Worm (Caenorhabditis elegans) whole organism, L3 larva: ENCODE measurements around the gene C44B7.5.

ENCODE experiments used
- R02D3.7 ChIP-seq: fragments of 150-350 bp; optimal IDR thresholded peaks from 2 replicates; lab custom pipeline; 2014; ENCODE audit warnings: missing biosample characterization, missing genetic modification characterization
- ZK546.5 ChIP-seq: sonication (generic microtip); optimal IDR thresholded peaks from 2 replicates; lab custom pipeline; 2017; ENCODE audit warnings: missing biosample characterization, missing genetic modification characterization
- aly-2 ChIP-seq: fragments of 150-350 bp; optimal IDR thresholded peaks from 2 replicates; lab custom pipeline; 2014; ENCODE audit warnings: missing biosample characterization, missing genetic modification characterization
- ceh-16 ChIP-seq: sonication (generic microtip); optimal IDR thresholded peaks from 2 replicates; lab custom pipeline; 2017; ENCODE audit warnings: missing biosample characterization, missing genetic modification characterization
- ceh-28 ChIP-seq: fragments of 150-350 bp; optimal IDR thresholded peaks from 2 replicates; lab custom pipeline; 2014; ENCODE audit warnings: missing biosample characterization, missing genetic modification reagents, missing genetic modification characterization
- ceh-9 ChIP-seq: sonication (generic microtip); optimal IDR thresholded peaks from 2 replicates; lab custom pipeline; 2018; ENCODE audit warnings: missing biosample characterization, missing genetic modification characterization
- egl-27 ChIP-seq: sonication (generic microtip); optimal IDR thresholded peaks from 4 replicates; lab custom pipeline; 2017; ENCODE audit warnings: missing biosample characterization, missing genetic modification reagents, missing genetic modification characterization
- egl-5 ChIP-seq: fragments of 150-350 bp; optimal IDR thresholded peaks from 2 replicates; lab custom pipeline; 2017; ENCODE audit warnings: missing biosample characterization, missing genetic modification reagents, missing genetic modification characterization, inconsistent platforms
- elt-1 ChIP-seq: fragments of 150-350 bp; optimal IDR thresholded peaks from 2 replicates; lab custom pipeline; 2014; ENCODE audit warnings: missing biosample characterization, missing genetic modification characterization
- elt-2 ChIP-seq: sonication (generic microtip); optimal IDR thresholded peaks from 2 replicates; lab custom pipeline; 2016; ENCODE audit warnings: missing genetic modification reagents, mild to moderate bottlenecking, missing genetic modification characterization, missing compliant biosample characterization
- elt-3 ChIP-seq, 3 experiments: fragments of 150-350 bp in 1 of 3; sonication (generic microtip) in 2 of 3; optimal IDR thresholded peaks; 2 replicates in 2 of 3; 4 replicates in 1 of 3; lab custom pipeline; 2014 to 2017; ENCODE audit warnings: missing biosample characterization in 3 of 3, missing genetic modification characterization in 3 of 3
- eor-1 ChIP-seq, 2 experiments: fragments of 150-350 bp; optimal IDR thresholded peaks; 2 replicates each; lab custom pipeline; 2014 to 2018; ENCODE audit warnings: missing biosample characterization in 2 of 2, missing genetic modification characterization in 2 of 2
- fkh-10 ChIP-seq: sonication (generic microtip); optimal IDR thresholded peaks from 2 replicates; lab custom pipeline; 2017; ENCODE audit warnings: missing biosample characterization, missing genetic modification reagents, missing genetic modification characterization
- fkh-2 ChIP-seq: fragments of 150-350 bp; optimal IDR thresholded peaks from 2 replicates; lab custom pipeline; 2014; ENCODE audit warnings: missing biosample characterization, missing genetic modification reagents, missing genetic modification characterization
- hmg-11 ChIP-seq: sonication (generic microtip); optimal IDR thresholded peaks from 2 replicates; lab custom pipeline; 2016; ENCODE audit warnings: missing genetic modification characterization, missing compliant biosample characterization
- jun-1 ChIP-seq: fragments of 150-350 bp; optimal IDR thresholded peaks from 2 replicates; lab custom pipeline; 2014; ENCODE audit warnings: missing biosample characterization, missing genetic modification reagents, missing genetic modification characterization
- lin-15B ChIP-seq: fragments of 150-350 bp; optimal IDR thresholded peaks from 2 replicates; lab custom pipeline; 2014; ENCODE audit warnings: missing biosample characterization, missing genetic modification characterization
- lin-39 ChIP-seq: fragments of 150-350 bp; optimal IDR thresholded peaks from 2 replicates; lab custom pipeline; 2018; ENCODE audit warnings: missing biosample characterization, missing genetic modification reagents, missing genetic modification characterization
- lsy-12 ChIP-seq: sonication (generic microtip); optimal IDR thresholded peaks from 2 replicates; lab custom pipeline; 2016; ENCODE audit warnings: mild to moderate bottlenecking, missing genetic modification characterization, missing compliant biosample characterization
- mdl-1 ChIP-seq: fragments of 150-350 bp; optimal IDR thresholded peaks from 2 replicates; lab custom pipeline; 2014; ENCODE audit warnings: missing biosample characterization, missing genetic modification characterization
- mml-1 ChIP-seq: fragments of 150-350 bp; sonication (generic microtip); optimal IDR thresholded peaks from 3 replicates; lab custom pipeline; 2014; ENCODE audit warnings: missing biosample characterization, missing genetic modification characterization
- nfya-1 ChIP-seq: sonication (generic microtip); optimal IDR thresholded peaks from 2 replicates; lab custom pipeline; 2017; ENCODE audit warnings: missing genetic modification characterization, mild to moderate bottlenecking, missing compliant biosample characterization, antibody characterized with exemption, moderate library complexity; ENCODE audit not compliant: insufficient read depth
- nhr-23 ChIP-seq: fragments of 150-350 bp; optimal IDR thresholded peaks from 2 replicates; lab custom pipeline; 2014; ENCODE audit warnings: missing biosample characterization, missing genetic modification reagents, missing genetic modification characterization
- nhr-25 ChIP-seq: sonication (generic microtip); optimal IDR thresholded peaks from 2 replicates; lab custom pipeline; 2017; ENCODE audit warnings: missing biosample characterization, missing genetic modification characterization
- nhr-28 ChIP-seq: fragments of 150-350 bp; optimal IDR thresholded peaks from 2 replicates; lab custom pipeline; 2014; ENCODE audit warnings: missing biosample characterization, missing genetic modification characterization
- nhr-43 ChIP-seq: sonication (generic microtip); optimal IDR thresholded peaks from 2 replicates; lab custom pipeline; 2016; ENCODE audit warnings: mild to moderate bottlenecking, missing genetic modification characterization, missing compliant biosample characterization; ENCODE audit not compliant: poor library complexity, severe bottlenecking
- nhr-67 ChIP-seq: fragments of 150-350 bp; optimal IDR thresholded peaks from 2 replicates; lab custom pipeline; 2014; ENCODE audit warnings: missing biosample characterization, missing genetic modification characterization
- nhr-76 ChIP-seq: fragments of 150-350 bp; sonication (generic microtip); optimal IDR thresholded peaks from 5 replicates; lab custom pipeline; 2014; ENCODE audit warnings: missing biosample characterization, missing genetic modification characterization
- pha-4 ChIP-seq: fragments of 150-350 bp; optimal IDR thresholded peaks from 2 replicates; lab custom pipeline; 2014; ENCODE audit warnings: missing biosample characterization, missing genetic modification reagents, missing genetic modification characterization
- pqm-1 ChIP-seq: fragments of 150-350 bp; optimal IDR thresholded peaks from 2 replicates; lab custom pipeline; 2017; ENCODE audit warnings: missing biosample characterization, missing genetic modification characterization, inconsistent platforms
- sea-2 ChIP-seq: fragments of 150-350 bp; sonication (generic microtip); optimal IDR thresholded peaks from 4 replicates; lab custom pipeline; 2014; ENCODE audit warnings: missing biosample characterization, missing genetic modification reagents, missing genetic modification characterization
- skn-1 ChIP-seq: fragments of 150-350 bp; optimal IDR thresholded peaks from 2 replicates; lab custom pipeline; 2014; ENCODE audit warnings: missing biosample characterization, missing genetic modification characterization
- snpc-4 ChIP-seq: fragments of 150-350 bp; optimal IDR thresholded peaks from 2 replicates; lab custom pipeline; 2014; ENCODE audit warnings: missing biosample characterization, missing genetic modification characterization
- tbx-2 ChIP-seq: sonication (generic microtip); optimal IDR thresholded peaks from 2 replicates; lab custom pipeline; 2016; ENCODE audit warnings: mild to moderate bottlenecking, missing genetic modification characterization, missing compliant biosample characterization
- unc-62 ChIP-seq: fragments of 150-350 bp; sonication (generic microtip); optimal IDR thresholded peaks from 4 replicates; lab custom pipeline; 2014; ENCODE audit warnings: missing biosample characterization, missing genetic modification reagents, missing genetic modification characterization
- zag-1 ChIP-seq: fragments of 150-350 bp; optimal IDR thresholded peaks from 2 replicates; lab custom pipeline; 2014; ENCODE audit warnings: missing biosample characterization, missing genetic modification characterization
- ztf-11 ChIP-seq: fragments of 150-350 bp; optimal IDR thresholded peaks from 2 replicates; lab custom pipeline; 2014; ENCODE audit warnings: missing biosample characterization, missing genetic modification characterization

The C44B7.5 gene

ce11 chrII:6835972-6836595 is 36.3 kb downstream of the C44B7.5 start:
- peak; percentile 95 for TF ChIP-seq egl-27
- TF ChIP-seq pha-4 = peak; percentile 95
- no peak for TF ChIP-seq ZK546.5 (tag; lab: Kevin White, UChicago)
- peak; percentile 47 for TF ChIP-seq nhr-23 (tag; lab: Kevin White, UChicago)
- TF ChIP-seq nhr-25 (tag; lab: Kevin White, UChicago) = peak; percentile 73
- TF ChIP-seq unc-62 = peak; percentile 46

ce11 chrII:6835500-6835899 is 36.9 kb downstream of the C44B7.5 start:
- TF ChIP-seq ZK546.5 (tag; lab: Kevin White, UChicago) = no peak
- no peak for TF ChIP-seq pqm-1 (tag; lab: Kevin White, UChicago)
- TF ChIP-seq eor-1 (tag; optimal IDR thresholded peaks at IDR 0.05; lab: Kevin White, UChicago) = no peak
- TF ChIP-seq lsy-12 (tag; lab: Kevin White, UChicago) = no peak
- no peak for TF ChIP-seq nhr-76 (tag; lab: Kevin White, UChicago)
- TF ChIP-seq ceh-28 = no peak
- TF ChIP-seq nhr-23 (tag; lab: Kevin White, UChicago) = peak; percentile 78
- TF ChIP-seq lin-15B = no peak
- no peak for TF ChIP-seq ceh-9 (tag; lab: Kevin White, UChicago)
- TF ChIP-seq zag-1 (tag; lab: Kevin White, UChicago) = no peak
- TF ChIP-seq aly-2 (tag; lab: Kevin White, UChicago) = no peak
- no peak for TF ChIP-seq skn-1
- TF ChIP-seq snpc-4 (tag; lab: Kevin White, UChicago) = peak; percentile 10
- TF ChIP-seq unc-62 = peak; percentile 72
- TF ChIP-seq ceh-16 = no peak
- no peak for TF ChIP-seq ztf-11 (tag; lab: Kevin White, UChicago)
- peak; percentile 23 for TF ChIP-seq elt-2 (tag; lab: Kevin White, UChicago)
- TF ChIP-seq nfya-1 (tag; lab: Kevin White, UChicago) = peak; percentile 37
- peak; percentile 85 for TF ChIP-seq egl-5 (tag; lab: Kevin White, UChicago)
- TF ChIP-seq nhr-43 (tag; lab: Kevin White, UChicago) = peak; percentile 39
- peak; percentile 74 for TF ChIP-seq elt-1 (tag; lab: Kevin White, UChicago)
- TF ChIP-seq nhr-28 = no peak
- TF ChIP-seq sea-2 = no peak
- TF ChIP-seq mdl-1 = no peak
- peak; percentile 84 for TF ChIP-seq nhr-25 (tag; lab: Kevin White, UChicago)
- TF ChIP-seq fkh-2 (tag; lab: Kevin White, UChicago) = no peak
- TF ChIP-seq tbx-2 (tag; lab: Kevin White, UChicago) = no peak
- peak; percentile 35 for TF ChIP-seq lin-39 (tag; lab: Kevin White, UChicago)
- TF ChIP-seq mml-1 = no peak

DNA sequence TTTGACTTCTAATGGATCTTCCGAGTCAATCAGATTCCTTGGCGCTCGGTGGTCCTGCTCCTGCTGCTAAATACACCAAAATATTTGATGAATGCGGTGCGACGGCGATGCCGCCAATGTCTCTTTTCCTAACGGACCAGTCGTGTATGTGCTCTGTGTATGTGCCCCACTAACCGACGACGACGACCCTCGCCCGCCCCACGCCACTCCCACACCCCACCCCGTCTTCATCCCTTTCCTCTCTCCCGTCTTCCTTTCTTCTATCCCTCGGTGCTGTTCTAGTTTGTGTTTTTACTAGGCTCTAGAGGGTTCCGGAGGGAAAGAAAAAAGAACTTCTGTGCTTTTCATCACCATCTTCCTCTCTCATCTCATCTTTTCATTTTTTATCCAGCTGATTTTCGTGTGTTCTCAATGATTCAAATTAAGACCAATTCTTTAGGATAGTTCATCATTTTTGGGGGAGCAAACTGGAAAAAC is 37.8 kb downstream of the C44B7.5 start, which contains the start of gene egl-27:
TSS of gene egl-27 (plus strand) at position 427 of the 477 bp plus-strand sequence.
- TF ChIP-seq nfya-1 (tag; lab: Kevin White, UChicago) = peak; percentile 19
- TF ChIP-seq lin-39 (tag; lab: Kevin White, UChicago) = peak; percentile 57
- no peak for TF ChIP-seq lsy-12 (tag; lab: Kevin White, UChicago)
- TF ChIP-seq nhr-67 (tag; lab: Kevin White, UChicago) = no peak
- TF ChIP-seq pha-4 = no peak
- no peak for TF ChIP-seq R02D3.7 (tag; lab: Kevin White, UChicago)
- TF ChIP-seq elt-3 (tag; optimal IDR thresholded peaks at IDR 0.05; lab: Kevin White, UChicago) = no peak
- no peak for TF ChIP-seq hmg-11
- no peak for TF ChIP-seq fkh-10 (GFP tag; lab: Kevin White, UChicago)
- no peak for TF ChIP-seq jun-1 (tag; lab: Kevin White, UChicago)
